Fruit fly (Drosophila melanogaster) whole organism, adult: ENCODE data around the gene zfh1.

Experiments
- CG11617 ChIP-seq: fragments of 200-800 bp; sonication (Bioruptor generic); optimal IDR thresholded peaks from 2 replicates; lab custom pipeline; 2017; ENCODE audit warnings: mild to moderate bottlenecking, missing biosample characterization, missing genetic modification reagents, missing genetic modification characterization
- CG12768 ChIP-seq: fragments of 200-800 bp; sonication (Bioruptor generic); optimal IDR thresholded peaks from 2 replicates; lab custom pipeline; 2017; ENCODE audit warnings: missing biosample characterization, missing genetic modification characterization, mild to moderate bottlenecking, moderate library complexity, missing genetic modification reagents
- CG33017 ChIP-seq: fragments of 200-800 bp; sonication (Bioruptor generic); optimal IDR thresholded peaks from 2 replicates; lab custom pipeline; 2018; ENCODE audit warnings: missing biosample characterization, mild to moderate bottlenecking, missing genetic modification characterization, moderate library complexity
- CG5204 ChIP-seq: fragments of 200-800 bp; sonication (Bioruptor generic); optimal IDR thresholded peaks from 2 replicates; lab custom pipeline; 2016; ENCODE audit warnings: missing biosample characterization, missing genetic modification characterization
- Clk ChIP-seq: fragments of 200-800 bp; sonication (Bioruptor generic); optimal IDR thresholded peaks from 2 replicates; lab custom pipeline; 2017; ENCODE audit warnings: missing biosample characterization, missing genetic modification characterization
- Crg-1 ChIP-seq: fragments of 200-800 bp; sonication (Bioruptor generic); optimal IDR thresholded peaks from 2 replicates; lab custom pipeline; 2016; ENCODE audit warnings: missing biosample characterization, missing genetic modification characterization
- Hr96 ChIP-seq: fragments of 200-800 bp; sonication (Bioruptor generic); optimal IDR thresholded peaks from 2 replicates; lab custom pipeline; 2016; ENCODE audit warnings: missing biosample characterization, missing genetic modification characterization
- Mnt ChIP-seq: fragments of 200-800 bp; sonication (Bioruptor generic); optimal IDR thresholded peaks from 2 replicates; lab custom pipeline; 2016; ENCODE audit warnings: missing biosample characterization, mild to moderate bottlenecking, missing genetic modification characterization
- bab1 ChIP-seq: fragments of 200-800 bp; sonication (Bioruptor generic); optimal IDR thresholded peaks from 3 replicates; lab custom pipeline; 2019; ENCODE audit warnings: missing biosample characterization, mild to moderate bottlenecking, missing genetic modification characterization, moderate library complexity
- cnc ChIP-seq, 2 experiments: fragments of >200 bp; optimal IDR thresholded peaks; 2 replicates each; lab custom pipeline; 2017
- kay ChIP-seq: fragments of 200-800 bp; sonication (Bioruptor generic); peaks from one replicate; lab custom pipeline; 2016; ENCODE audit warnings: missing biosample characterization, missing genetic modification characterization, borderline replicate concordance
- pad ChIP-seq: fragments of 200-800 bp; sonication (Bioruptor generic); optimal IDR thresholded peaks from 3 replicates; lab custom pipeline; 2017; ENCODE audit warnings: missing biosample characterization, missing genetic modification characterization, mild to moderate bottlenecking, moderate library complexity, missing genetic modification reagents
- tj ChIP-seq: fragments of 200-800 bp; sonication (Bioruptor generic); optimal IDR thresholded peaks from 3 replicates; lab custom pipeline; 2017; ENCODE audit warnings: missing biosample characterization, mild to moderate bottlenecking, missing genetic modification characterization, moderate library complexity
- toe ChIP-seq: fragments of 200-800 bp; sonication (Bioruptor generic); optimal IDR thresholded peaks from 2 replicates; lab custom pipeline; 2016; ENCODE audit warnings: missing biosample characterization, missing genetic modification characterization

DNA sequence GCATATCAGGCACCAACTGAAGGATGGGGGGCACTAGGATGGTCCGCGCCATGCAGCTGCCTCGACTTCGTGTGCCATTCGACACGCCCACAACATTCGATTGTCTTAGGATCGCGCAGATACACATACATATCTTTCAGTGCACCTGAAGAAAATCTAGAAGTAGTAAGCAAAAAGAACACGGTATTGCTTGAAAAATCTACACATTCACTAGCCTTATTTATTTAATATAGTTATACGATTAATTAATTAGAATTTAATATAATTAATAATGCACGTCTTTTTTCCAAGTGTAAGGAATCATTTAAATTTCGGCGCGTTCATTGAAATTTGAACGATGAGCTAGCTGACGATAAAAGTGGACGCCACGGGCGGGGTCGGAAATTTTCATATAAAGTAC is 31.1 kb upstream of the zfh1 start:
- TF ChIP-seq cnc (optimal IDR thresholded peaks at IDR 0.05; lab: Kevin White, UChicago): no peak
- TF ChIP-seq tj (GFP tag; lab: Kevin White, UChicago): no peak
- no peak for TF ChIP-seq Crg-1 (GFP tag; lab: Kevin White, UChicago)
- no peak for TF ChIP-seq kay (GFP tag; lab: Kevin White, UChicago)
- TF ChIP-seq pad (GFP tag; lab: Kevin White, UChicago): no peak
- TF ChIP-seq Mnt: no peak
- TF ChIP-seq bab1: no peak
- no peak for TF ChIP-seq Clk (GFP tag; lab: Kevin White, UChicago)
- no peak for TF ChIP-seq CG33017 (tag; lab: Kevin White, UChicago)
- TF ChIP-seq CG12768 (GFP tag; lab: Kevin White, UChicago): no peak
- TF ChIP-seq Hr96 (GFP tag; lab: Kevin White, UChicago): no peak
- TF ChIP-seq CG11617 (GFP tag; lab: Kevin White, UChicago): no peak
- no peak for TF ChIP-seq CG5204 (GFP tag; lab: Kevin White, UChicago)
- TF ChIP-seq toe (GFP tag; lab: Kevin White, UChicago): no peak
